Worm (Caenorhabditis elegans) whole organism, midembryonic: ENCODE measurements around the gene egl-27.

Experiments used
- T22C8.4 ChIP-seq: fragments of 200-800 bp; sonication (Bioruptor generic); IDR thresholded peaks from 2 replicates; pipeline ENCODE4 v1.3.6; 2022; ENCODE audit warnings: missing genetic modification characterization, missing compliant biosample characterization
- cog-1 ChIP-seq: sonication (generic microtip); optimal IDR thresholded peaks from 2 replicates; lab custom pipeline; 2016; ENCODE audit warnings: missing genetic modification characterization, missing compliant biosample characterization
- flt-1 ChIP-seq: fragments of 200-800 bp; sonication (Bioruptor generic); IDR thresholded peaks from 2 replicates; pipeline ENCODE4 v1.3.6; 2022; ENCODE audit warnings: missing genetic modification characterization, missing compliant biosample characterization
- klf-2 ChIP-seq: fragments of 200-800 bp; sonication (Bioruptor generic); conservative IDR thresholded peaks from 2 replicates; pipeline ENCODE4 v1.3.6; 2022; ENCODE audit warnings: missing genetic modification reagents, missing genetic modification characterization, missing compliant biosample characterization
- med-1 ChIP-seq: sonication (generic microtip); optimal IDR thresholded peaks from 2 replicates; lab custom pipeline; 2017; ENCODE audit warnings: missing genetic modification characterization, mild to moderate bottlenecking, missing compliant biosample characterization, antibody characterized with exemption, missing genetic modification reagents; ENCODE audit not compliant: insufficient read depth
- ref-1 ChIP-seq: fragments of 200-800 bp; sonication (Bioruptor generic); conservative IDR thresholded peaks from 2 replicates; pipeline ENCODE4 v1.3.6; 2022; ENCODE audit warnings: missing genetic modification reagents, missing genetic modification characterization, missing compliant biosample characterization
- tab-1 ChIP-seq: fragments of 200-800 bp; sonication (Bioruptor generic); IDR thresholded peaks from 2 replicates; pipeline ENCODE4 v1.3.6; 2022; ENCODE audit warnings: missing genetic modification characterization, missing compliant biosample characterization
- ztf-23 ChIP-seq: fragments of 200-800 bp; sonication (Bioruptor generic); IDR thresholded peaks from 2 replicates; pipeline ENCODE4 v1.3.6; 2022; ENCODE audit warnings: missing genetic modification reagents, missing genetic modification characterization, missing compliant biosample characterization
- ztf-29 ChIP-seq: fragments of 200-800 bp; sonication (Bioruptor generic); IDR thresholded peaks from 2 replicates; pipeline ENCODE4 v1.3.6; 2022; ENCODE audit warnings: missing genetic modification reagents, missing genetic modification characterization, missing compliant biosample characterization

The egl-27 gene

ce11 chrII:6897507-6897906 lies 62.7 kb downstream of the egl-27 start, which contains the start of gene C44B7.11:
C44B7.11 (minus strand) TSS chrII:6897540.
- TF ChIP-seq med-1 (GFP tag; lab: Kevin White, UChicago), result no peak
- TF ChIP-seq flt-1, result no peak
- no peak for TF ChIP-seq tab-1 (GFP tag; lab: Robert Waterston, UW)
- TF ChIP-seq ref-1 (GFP tag; lab: Robert Waterston, UW), result no peak
- no peak for TF ChIP-seq ztf-23 (GFP tag; lab: Robert Waterston, UW)
- TF ChIP-seq T22C8.4, result no peak
- TF ChIP-seq klf-2, result no peak
- no peak for TF ChIP-seq ztf-29 (GFP tag; lab: Robert Waterston, UW)
- no peak for TF ChIP-seq cog-1 (tag; lab: Kevin White, UChicago)
